Worm (Caenorhabditis elegans) whole organism, L1 larva: ENCODE data around the gene ttr-6.
A peak's percentile ranks its signal among the peaks of the same experiment; 100 is the strongest.

Source experiments
- C04F5.9 ChIP-seq: sonication (generic microtip); optimal IDR thresholded peaks from 2 replicates; lab custom pipeline; 2016; ENCODE audit warnings: missing genetic modification characterization, missing compliant biosample characterization
- C34B4.2 ChIP-seq: sonication (generic microtip); optimal IDR thresholded peaks from 2 replicates; lab custom pipeline; 2017; ENCODE audit warnings: mild to moderate bottlenecking, missing genetic modification characterization, missing compliant biosample characterization
- aly-2 ChIP-seq: fragments of 150-350 bp; optimal IDR thresholded peaks from 2 replicates; lab custom pipeline; 2014; ENCODE audit warnings: missing biosample characterization, missing genetic modification characterization
- ama-1 ChIP-seq: fragments of 150-350 bp; optimal IDR thresholded peaks from 2 replicates; lab custom pipeline; 2014
- blmp-1 ChIP-seq: fragments of 150-350 bp; optimal IDR thresholded peaks from 2 replicates; lab custom pipeline; 2014; ENCODE audit warnings: missing biosample characterization, missing genetic modification characterization
- ceh-63 ChIP-seq: fragments of 200-800 bp; sonication (Bioruptor generic); optimal IDR thresholded peaks from 2 replicates; lab custom pipeline; 2018; ENCODE audit warnings: mild to moderate bottlenecking, missing genetic modification characterization, missing compliant biosample characterization
- ceh-82 ChIP-seq, 3 experiments: fragments of 150-350 bp in 1 of 3; sonication (generic microtip) in 2 of 3; optimal IDR thresholded peaks; 2 replicates each; lab custom pipeline; 2014 to 2017; ENCODE audit warnings: missing biosample characterization in 3 of 3, missing genetic modification characterization in 3 of 3
- ceh-90 ChIP-seq: sonication (generic microtip); optimal IDR thresholded peaks from 2 replicates; lab custom pipeline; 2016; ENCODE audit warnings: missing genetic modification characterization, missing compliant biosample characterization
- efl-1 ChIP-seq, 4 experiments: fragments of 150-350 bp; optimal IDR thresholded peaks in 3 of 4; peaks in 1 of 4; 1 replicate in 1 of 4; 2 replicates in 3 of 4; lab custom pipeline; 2014; ENCODE audit warnings: missing biosample characterization in 2 of 4, missing genetic modification characterization in 2 of 4, missing genetic modification reagents in 2 of 4
- efl-3 ChIP-seq: fragments of 200-800 bp; sonication (Bioruptor generic); optimal IDR thresholded peaks from 2 replicates; lab custom pipeline; 2018; ENCODE audit warnings: mild to moderate bottlenecking, missing genetic modification characterization, missing compliant biosample characterization
- egl-13 ChIP-seq: sonication (generic microtip); optimal IDR thresholded peaks from 2 replicates; lab custom pipeline; 2016; ENCODE audit warnings: missing genotype, missing genetic modification reagents, missing genetic modification characterization, missing compliant biosample characterization
- elt-2 ChIP-seq: sonication (generic microtip); optimal IDR thresholded peaks from 2 replicates; lab custom pipeline; 2016; ENCODE audit warnings: missing genetic modification characterization, mild to moderate bottlenecking, inconsistent platforms, missing compliant biosample characterization, missing genetic modification reagents
- elt-3 ChIP-seq, 6 experiments: fragments of 150-350 bp in 1 of 6; sonication (generic microtip); optimal IDR thresholded peaks; 2 replicates each; lab custom pipeline; 2017 to 2018; ENCODE audit warnings: missing biosample characterization in 6 of 6, missing genetic modification characterization in 6 of 6, inconsistent platforms in 1 of 6
- ets-5 ChIP-seq: fragments of 200-800 bp; sonication (Bioruptor generic); IDR thresholded peaks from 2 replicates; pipeline ENCODE4 v1.3.6; 2022; ENCODE audit warnings: missing genetic modification characterization, missing compliant biosample characterization
- fkh-10 ChIP-seq: sonication (generic microtip); optimal IDR thresholded peaks from 2 replicates; lab custom pipeline; 2017; ENCODE audit warnings: missing biosample characterization, missing genetic modification reagents, missing genetic modification characterization
- fkh-8 ChIP-seq: sonication (generic microtip); optimal IDR thresholded peaks from 2 replicates; lab custom pipeline; 2016; ENCODE audit warnings: mild to moderate bottlenecking, missing genetic modification characterization, missing compliant biosample characterization
- fos-1 ChIP-seq: fragments of 150-350 bp; optimal IDR thresholded peaks from 2 replicates; lab custom pipeline; 2014; ENCODE audit warnings: missing biosample characterization, missing genetic modification characterization
- hlh-4 ChIP-seq: sonication (generic microtip); optimal IDR thresholded peaks from 2 replicates; lab custom pipeline; 2016; ENCODE audit warnings: mild to moderate bottlenecking, missing genetic modification characterization, missing compliant biosample characterization
- hpl-2 ChIP-seq: fragments of 150-350 bp; optimal IDR thresholded peaks from 2 replicates; lab custom pipeline; 2014; ENCODE audit warnings: missing biosample characterization, missing genetic modification reagents, missing genetic modification characterization
- jun-1 ChIP-seq: fragments of 150-350 bp; optimal IDR thresholded peaks from 2 replicates; lab custom pipeline; 2014; ENCODE audit warnings: missing biosample characterization, missing genetic modification reagents, missing genetic modification characterization
- lin-14 ChIP-seq: fragments of 200-800 bp; sonication (Bioruptor generic); optimal IDR thresholded peaks from 2 replicates; lab custom pipeline; 2018; ENCODE audit warnings: mild to moderate bottlenecking, missing genetic modification characterization, moderate library complexity, missing compliant biosample characterization
- lin-35 ChIP-seq, 2 experiments: fragments of 150-350 bp; optimal IDR thresholded peaks; 2 replicates each; lab custom pipeline; 2014; ENCODE audit warnings: missing biosample characterization in 2 of 2, missing genetic modification characterization in 2 of 2, missing genetic modification reagents in 2 of 2
- lin-39 ChIP-seq: fragments of 150-350 bp; optimal IDR thresholded peaks from 2 replicates; lab custom pipeline; 2014; ENCODE audit warnings: missing biosample characterization, missing genetic modification reagents, missing genetic modification characterization
- mab-9 ChIP-seq: fragments of 200-800 bp; sonication (Bioruptor generic); IDR thresholded peaks from 2 replicates; pipeline ENCODE4 v1.3.6; 2022; ENCODE audit warnings: missing genetic modification reagents, missing genetic modification characterization, missing compliant biosample characterization
- mdl-1 ChIP-seq, 2 experiments: fragments of 150-350 bp; optimal IDR thresholded peaks; 2 replicates each; lab custom pipeline; 2014 to 2017; ENCODE audit warnings: missing biosample characterization in 2 of 2, missing genetic modification characterization in 2 of 2, inconsistent platforms in 1 of 2
- mep-1 ChIP-seq: fragments of 150-350 bp; optimal IDR thresholded peaks from 2 replicates; lab custom pipeline; 2014; ENCODE audit warnings: missing biosample characterization, missing genetic modification characterization
- nhr-11 ChIP-seq: fragments of 150-350 bp; optimal IDR thresholded peaks from 2 replicates; lab custom pipeline; 2014; ENCODE audit warnings: missing biosample characterization, missing genetic modification characterization
- nhr-19 ChIP-seq: fragments of 200-800 bp; sonication (Bioruptor generic); conservative IDR thresholded peaks from 2 replicates; pipeline ENCODE4 v1.3.6; 2022; ENCODE audit warnings: missing genetic modification characterization, missing compliant biosample characterization
- nhr-20 ChIP-seq: sonication (generic microtip); optimal IDR thresholded peaks from 2 replicates; lab custom pipeline; 2016; ENCODE audit warnings: mild to moderate bottlenecking, missing genetic modification characterization, missing compliant biosample characterization
- nhr-237 ChIP-seq: fragments of 150-350 bp; optimal IDR thresholded peaks from 2 replicates; lab custom pipeline; 2014; ENCODE audit warnings: missing biosample characterization, missing genetic modification characterization
- nhr-28 ChIP-seq: fragments of 150-350 bp; optimal IDR thresholded peaks from 2 replicates; lab custom pipeline; 2014; ENCODE audit warnings: missing biosample characterization, missing genetic modification characterization
- nhr-77 ChIP-seq: fragments of 150-350 bp; optimal IDR thresholded peaks from 2 replicates; lab custom pipeline; 2014; ENCODE audit warnings: missing biosample characterization, missing genetic modification characterization
- nhr-84 ChIP-seq: sonication (generic microtip); optimal IDR thresholded peaks from 2 replicates; lab custom pipeline; 2017; ENCODE audit warnings: missing biosample characterization, missing genetic modification characterization
- nhr-85 ChIP-seq: sonication (generic microtip); peaks from one replicate; lab custom pipeline; 2016; ENCODE audit warnings: missing genetic modification characterization, inconsistent platforms, missing compliant biosample characterization
- nhr-90 ChIP-seq: sonication (generic microtip); optimal IDR thresholded peaks from 2 replicates; lab custom pipeline; 2016; ENCODE audit warnings: mild to moderate bottlenecking, missing genetic modification characterization, missing compliant biosample characterization; ENCODE audit not compliant: poor library complexity
- pqm-1 ChIP-seq: sonication (generic microtip); optimal IDR thresholded peaks from 3 replicates; lab custom pipeline; 2017; ENCODE audit warnings: missing biosample characterization, missing genetic modification characterization
- rnt-1 ChIP-seq: sonication (generic microtip); optimal IDR thresholded peaks from 2 replicates; lab custom pipeline; 2016; ENCODE audit warnings: mild to moderate bottlenecking, missing genetic modification characterization, moderate library complexity, missing compliant biosample characterization
- skn-1 ChIP-seq: fragments of 150-350 bp; optimal IDR thresholded peaks from 2 replicates; lab custom pipeline; 2014; ENCODE audit warnings: missing biosample characterization, missing genetic modification characterization
- swsn-7 ChIP-seq: sonication (generic microtip); optimal IDR thresholded peaks from 2 replicates; lab custom pipeline; 2016; ENCODE audit warnings: missing genetic modification characterization, missing compliant biosample characterization
- tbx-2 ChIP-seq: sonication (generic microtip); optimal IDR thresholded peaks from 2 replicates; lab custom pipeline; 2016; ENCODE audit warnings: missing genetic modification characterization, missing compliant biosample characterization
- tlp-1 ChIP-seq: fragments of 150-350 bp; optimal IDR thresholded peaks from 2 replicates; lab custom pipeline; 2014; ENCODE audit warnings: missing biosample characterization, missing genetic modification characterization
- unc-30 ChIP-seq: sonication (generic microtip); optimal IDR thresholded peaks from 2 replicates; lab custom pipeline; 2017; ENCODE audit warnings: missing biosample characterization, missing genetic modification characterization
- unc-62 ChIP-seq: fragments of 150-350 bp; optimal IDR thresholded peaks from 2 replicates; lab custom pipeline; 2014; ENCODE audit warnings: missing biosample characterization, missing genetic modification reagents, missing genetic modification characterization
- unc-98 ChIP-seq: fragments of 200-800 bp; sonication (Bioruptor generic); IDR thresholded peaks from 2 replicates; pipeline ENCODE4 v1.3.6; 2022; ENCODE audit warnings: missing genetic modification characterization, missing compliant biosample characterization
- ztf-4 ChIP-seq: fragments of 150-350 bp; optimal IDR thresholded peaks from 2 replicates; lab custom pipeline; 2014; ENCODE audit warnings: missing biosample characterization, missing genetic modification characterization

The ttr-6 gene

ce11 chrX:6609251-6609650 lies 12.3 kb upstream of the ttr-6 start (continued):
- TF ChIP-seq elt-2 = peak; percentile 42
- no peak for TF ChIP-seq nhr-237
- TF ChIP-seq tlp-1 (tag; lab: Kevin White, UChicago) = no peak
- no peak for TF ChIP-seq skn-1 (tag; lab: Kevin White, UChicago)
- TF ChIP-seq lin-39 (tag; lab: Kevin White, UChicago) = no peak
- no peak for TF ChIP-seq nhr-28 (tag; lab: Kevin White, UChicago)
- TF ChIP-seq nhr-90 (tag; lab: Kevin White, UChicago) = peak; percentile 6
- no peak for TF ChIP-seq nhr-85 (tag; lab: Kevin White, UChicago)
- peak; percentile 48 for TF ChIP-seq fkh-8 (tag; lab: Kevin White, UChicago)

- TF ChIP-seq C04F5.9 (tag; lab: Kevin White, UChicago) = no peak
- TF ChIP-seq elt-2 = peak; percentile 47
- peak; percentile 2 for TF ChIP-seq pqm-1 (tag; lab: Kevin White, UChicago)
- TF ChIP-seq rnt-1 (tag; lab: Kevin White, UChicago) = no peak
- TF ChIP-seq fos-1 (tag; lab: Kevin White, UChicago) = peak; percentile 4
- no peak for TF ChIP-seq tbx-2
- no peak for TF ChIP-seq ama-1 (lab: Kevin White, UChicago)
- no peak for TF ChIP-seq ceh-90 (tag; lab: Kevin White, UChicago)
- no peak for TF ChIP-seq efl-1 (optimal IDR thresholded peaks at IDR 0.05; lab: Kevin White, UChicago)
- peak in 1 of 2 experiments; percentile 83 for TF ChIP-seq efl-1 (GFP tag; optimal IDR thresholded peaks at IDR 0.05 in 1 of 2; lab: Kevin White, UChicago)
- peak in 1 of 2 experiments; percentile 34 for TF ChIP-seq lin-35 (GFP tag; optimal IDR thresholded peaks at IDR 0.05; lab: Kevin White, UChicago)
Observed at ce11 chrX:6607599-6607998, 10.7 kb upstream of the ttr-6 start.

- TF ChIP-seq ama-1 (lab: Kevin White, UChicago) = no peak
- TF ChIP-seq elt-2 = peak; percentile 89
- TF ChIP-seq mdl-1 (tag; optimal IDR thresholded peaks at IDR 0.05; lab: Kevin White, UChicago) = peak in 1 of 2 experiments; percentile 9
- no peak for TF ChIP-seq efl-1 (optimal IDR thresholded peaks at IDR 0.05; lab: Kevin White, UChicago)
- TF ChIP-seq efl-1 (GFP tag; optimal IDR thresholded peaks at IDR 0.05 in 1 of 2; lab: Kevin White, UChicago) = peak in 1 of 2 experiments; percentile 73
- TF ChIP-seq lin-14 (GFP tag; lab: Kevin White, UChicago) = peak; percentile 0
- no peak for TF ChIP-seq nhr-77 (tag; lab: Kevin White, UChicago)
- TF ChIP-seq lin-35 (GFP tag; optimal IDR thresholded peaks at IDR 0.05; lab: Kevin White, UChicago) = peak in 1 of 2 experiments; percentile 43
- peak; percentile 5 for TF ChIP-seq jun-1 (tag; lab: Kevin White, UChicago)
- TF ChIP-seq, all 84 proteins: peak for 6
Observed at ce11 chrX:6606991-6607390, 10.1 kb upstream of the ttr-6 start, which contains the start of gene cpr-6. Gene cpr-6 (plus strand): TSS chrX:6607207.

- TF ChIP-seq unc-98 (GFP tag; lab: Robert Waterston, UW) (no peak), ceh-82 (tag; optimal IDR thresholded peaks at IDR 0.05; lab: Kevin White, UChicago) (no peak), fos-1 (tag; lab: Kevin White, UChicago) (no peak), nhr-20 (tag; lab: Kevin White, UChicago) (no peak), ets-5 (GFP tag; lab: Robert Waterston, UW) (no peak), unc-62 (GFP tag; lab: Kevin White, UChicago) (no peak), hpl-2 (no peak), nhr-19 (GFP tag; lab: Robert Waterston, UW) (no peak), ztf-4 (tag; lab: Kevin White, UChicago) (no peak), nhr-84 (no peak), hlh-4 (tag; lab: Kevin White, UChicago) (no peak)
Observed at ce11 chrX:6603098-6603497, 6.2 kb upstream of the ttr-6 start, which contains the start of gene F23G4.1. Gene F23G4.1 (minus strand): TSS chrX:6603198.

- no peak for TF ChIP-seq elt-3 (tag; optimal IDR thresholded peaks at IDR 0.05; lab: Kevin White, UChicago)
- TF ChIP-seq mab-9 (GFP tag; lab: Robert Waterston, UW) = no peak
- no peak for TF ChIP-seq swsn-7 (tag; lab: Kevin White, UChicago)
- no peak for TF ChIP-seq C34B4.2 (tag; lab: Kevin White, UChicago)
- TF ChIP-seq ceh-63 (GFP tag; lab: Kevin White, UChicago) = no peak
- TF ChIP-seq fkh-10 (GFP tag; lab: Kevin White, UChicago) = no peak
- TF ChIP-seq efl-3 = no peak
- TF ChIP-seq ceh-90 (tag; lab: Kevin White, UChicago) = no peak
- no peak for TF ChIP-seq mep-1 (tag; lab: Kevin White, UChicago)
- TF ChIP-seq blmp-1 (tag; lab: Kevin White, UChicago) = no peak
- TF ChIP-seq nhr-11 (tag; lab: Kevin White, UChicago) = no peak
- no peak for TF ChIP-seq nhr-28 (tag; lab: Kevin White, UChicago)
- TF ChIP-seq mdl-1 (tag; optimal IDR thresholded peaks at IDR 0.05; lab: Kevin White, UChicago) = no peak
- TF ChIP-seq egl-13 (tag; lab: Kevin White, UChicago) = no peak
- no peak for TF ChIP-seq unc-62 (GFP tag; lab: Kevin White, UChicago)
- no peak for TF ChIP-seq aly-2
- TF ChIP-seq unc-30 (tag; lab: Kevin White, UChicago) = no peak
Observed at ce11 chrX:6601967-6602366, 5.0 kb upstream of the ttr-6 start.
